Fruit fly (Drosophila melanogaster): Measurements from ENCODE around the gene mtd.

Gene mtd

dm6 chr3R:5263311-5264250 lies 86.7 kb downstream of the mtd start (continued):
- peak; percentile 69 for TF ChIP-seq Ets96B (tag; optimal IDR thresholded peaks at IDR 0.05)
- peak; percentile 4 for TF ChIP-seq Hr39 (GFP tag; optimal IDR thresholded peaks at IDR 0.05)
- TF ChIP-seq CG8632 (GFP tag; optimal IDR thresholded peaks at IDR 0.05) = peak; percentile 73
- TF ChIP-seq Hr4 (GFP tag; optimal IDR thresholded peaks at IDR 0.05) = peak; percentile 46
- no peak; the same call in 1 of the 2 replicates for TF ChIP-seq Gug (GFP tag; IDR thresholded peaks at IDR 0.05)
- TF ChIP-seq CG3919 (GFP tag; optimal IDR thresholded peaks at IDR 0.05) = peak; percentile 61
- TF ChIP-seq Smox (GFP tag; optimal IDR thresholded peaks at IDR 0.05) = no peak
- TF ChIP-seq Eip78C (GFP tag) = peak; percentile 85
- TF ChIP-seq Eip93F (GFP tag; optimal IDR thresholded peaks at IDR 0.05) = no peak
- TF ChIP-seq Sox15 (GFP tag; optimal IDR thresholded peaks at IDR 0.05) = peak; percentile 35
- TF ChIP-seq dac (GFP tag; optimal IDR thresholded peaks at IDR 0.05) = no peak
- TF ChIP-seq CG11902 (GFP tag; optimal IDR thresholded peaks at IDR 0.05) = peak; percentile 11
- TF ChIP-seq CG11762 (GFP tag; optimal IDR thresholded peaks at IDR 0.05; ENCODE audit: insufficient read depth) = peak; percentile 37
- peak; percentile 63 to 65 for TF ChIP-seq ss (GFP tag; optimal IDR thresholded peaks at IDR 0.05)
- peak; percentile 76 for TF ChIP-seq svp (GFP tag)
- peak; percentile 54 for TF ChIP-seq spab (GFP tag; optimal IDR thresholded peaks at IDR 0.05)
- TF ChIP-seq acj6 (GFP tag; optimal IDR thresholded peaks at IDR 0.05) = peak; percentile 14
- TF ChIP-seq lz (GFP tag; optimal IDR thresholded peaks at IDR 0.05) = no peak
- peak; percentile 25 for TF ChIP-seq Blimp-1 (GFP tag; optimal IDR thresholded peaks at IDR 0.05)
- TF ChIP-seq Met (GFP tag; optimal IDR thresholded peaks at IDR 0.05) = no peak
- TF ChIP-seq CG6792 (GFP tag; optimal IDR thresholded peaks at IDR 0.05) = peak; percentile 18
- TF ChIP-seq CG8119 (GFP tag; IDR thresholded peaks at IDR 0.05) = peak; percentile 70; the same call in 2 of the 3 replicates
- TF ChIP-seq CG31627 (GFP tag; optimal IDR thresholded peaks at IDR 0.05) = no peak
- peak; percentile 49 for TF ChIP-seq OdsH (GFP tag; optimal IDR thresholded peaks at IDR 0.05)
- peak; percentile 82 for TF ChIP-seq CG6808 (GFP tag; optimal IDR thresholded peaks at IDR 0.05)
- no peak for TF ChIP-seq Lpt (GFP tag; optimal IDR thresholded peaks at IDR 0.05)
- no peak for TF ChIP-seq CG16779 (tag; optimal IDR thresholded peaks at IDR 0.05)
- peak; percentile 26 for TF ChIP-seq topi (GFP tag; optimal IDR thresholded peaks at IDR 0.05)
- peak; percentile 27 for TF ChIP-seq CG7368 (GFP tag; optimal IDR thresholded peaks at IDR 0.05)
- TF ChIP-seq esn (GFP tag; optimal IDR thresholded peaks at IDR 0.05) = peak; percentile 46
- TF ChIP-seq fd59A (GFP tag; optimal IDR thresholded peaks at IDR 0.05) = peak; percentile 43
- TF ChIP-seq fd85E (GFP tag; optimal IDR thresholded peaks at IDR 0.05) = peak; percentile 1
- TF ChIP-seq vri (GFP tag; optimal IDR thresholded peaks at IDR 0.05) = peak; percentile 49
- TF ChIP-seq Sox14 (GFP tag; optimal IDR thresholded peaks at IDR 0.05) = no peak
- peak; percentile 33 for TF ChIP-seq CG8319 (GFP tag; optimal IDR thresholded peaks at IDR 0.05)
- TF ChIP-seq CG32006 (GFP tag; optimal IDR thresholded peaks at IDR 0.05) = peak; percentile 83
- no peak; the same call in 1 of the 2 replicates for TF ChIP-seq CG11294 (GFP tag; IDR thresholded peaks at IDR 0.05)
- peak; percentile 45 for TF ChIP-seq net (GFP tag; optimal IDR thresholded peaks at IDR 0.05)
- no peak for TF ChIP-seq cyc (GFP tag; optimal IDR thresholded peaks at IDR 0.05)
- TF ChIP-seq CG6163 (GFP tag; IDR thresholded peaks at IDR 0.05) = peak; percentile 32; the same call in 1 of the 3 replicates
- no peak for TF ChIP-seq Hr38 (GFP tag; optimal IDR thresholded peaks at IDR 0.05)

dm6 chr3R:5262592-5262991 lies 87.7 kb downstream of the mtd start, which contains the start of gene Tim17a2:
Gene Tim17a2 (minus strand): TSS chr3R:5262692.
- TF ChIP-seq esn (GFP tag; optimal IDR thresholded peaks at IDR 0.05) = no peak
